Fruit fly (Drosophila melanogaster): ENCODE results near the gene Esyt2.

- TF ChIP-seq CG9705 (GFP tag; optimal IDR thresholded peaks at IDR 0.05) = no peak
- TF ChIP-seq psq (GFP tag; optimal IDR thresholded peaks at IDR 0.05) = no peak
- no peak for TF ChIP-seq pan (optimal IDR thresholded peaks at IDR 0.05)
- no peak for TF ChIP-seq HLH106 (tag; optimal IDR thresholded peaks at IDR 0.05)
- TF ChIP-seq usp (GFP tag; optimal IDR thresholded peaks at IDR 0.05) = no peak
- no peak for TF ChIP-seq OdsH (GFP tag; optimal IDR thresholded peaks at IDR 0.05)
- TF ChIP-seq foxo (GFP tag; optimal IDR thresholded peaks at IDR 0.05) = no peak
- TF ChIP-seq sage (GFP tag; optimal IDR thresholded peaks at IDR 0.05) = no peak
Measured at dm6 chr3R:24527845-24528244, 16.7 kb upstream of the Esyt2 start, which contains the start of gene CG6607.
